Worm (Caenorhabditis elegans): Measurements from ENCODE around the gene sre-4.
"Not testable (repeated sequence)": the region's sequence is repeated elsewhere in the genome, so short reads cannot be mapped to it uniquely, and the experiment has no call there.

DNA sequence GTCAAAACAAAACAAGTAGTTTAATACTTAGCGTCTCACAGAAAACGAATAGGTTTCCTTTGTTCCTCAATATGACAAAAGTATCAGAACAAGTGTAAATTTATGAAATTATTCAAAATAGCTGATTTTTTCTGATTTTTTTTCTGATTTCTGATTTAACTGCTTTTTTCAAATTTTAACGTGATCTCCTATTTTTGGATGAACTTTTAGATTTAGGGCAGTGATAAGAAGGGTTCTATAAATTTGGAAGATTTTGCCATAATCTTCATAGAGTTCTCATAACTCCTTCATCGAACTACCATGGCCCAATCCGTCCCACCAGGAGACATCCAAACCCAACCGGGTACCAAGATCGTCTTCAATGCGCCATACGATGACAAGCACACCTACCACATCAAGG is 14.8 kb downstream of the sre-4 start, which contains the start of gene msp-78:
- not testable (repeated sequence) for TF ChIP-seq ZK546.5, mdl-1 (tag; optimal IDR thresholded peaks at IDR 0.05)
